Fruit fly (Drosophila melanogaster) whole organism, embryonic: ENCODE data around the gene CG33687.

Source experiments
- Abd-B ChIP-seq: fragments of 200-800 bp; sonication (Bioruptor generic); optimal IDR thresholded peaks from 2 replicates; lab custom pipeline; 2018; ENCODE audit warnings: missing biosample characterization, mild to moderate bottlenecking, missing genetic modification characterization, moderate library complexity
- Atf-2 ChIP-seq: fragments of 200-800 bp; sonication (Bioruptor generic); optimal IDR thresholded peaks from 2 replicates; lab custom pipeline; 2016; ENCODE audit warnings: missing biosample characterization, missing genetic modification characterization
- CG16779 ChIP-seq: fragments of 200-800 bp; sonication (Bioruptor generic); IDR thresholded peaks from 2 replicates; pipeline ENCODE4 v1.3.6; 2022; ENCODE audit warnings: missing biosample characterization, missing genetic modification characterization
- CG4730 ChIP-seq: fragments of 200-800 bp; sonication (Bioruptor generic); IDR thresholded peaks from 2 replicates; pipeline ENCODE4 v1.3.6; 2022; ENCODE audit warnings: missing biosample characterization, missing genetic modification characterization
- Mrtf ChIP-seq: fragments of 200-800 bp; sonication (Bioruptor generic); IDR thresholded peaks from 3 replicates; pipeline ENCODE4 v1.3.6; 2022; ENCODE audit warnings: missing biosample characterization, missing genetic modification characterization
- Nf-YA ChIP-seq: fragments of 200-800 bp; sonication (Bioruptor generic); IDR thresholded peaks from 2 replicates; pipeline ENCODE4 v1.3.6; 2022; ENCODE audit warnings: missing biosample characterization, missing genetic modification characterization
- odd ChIP-seq: fragments of 200-800 bp; sonication (Bioruptor generic); optimal IDR thresholded peaks from 2 replicates; lab custom pipeline; 2017; ENCODE audit warnings: missing biosample characterization, mild to moderate bottlenecking, missing genetic modification characterization
- vfl ChIP-seq: fragments of 200-800 bp; sonication (Bioruptor generic); optimal IDR thresholded peaks from 2 replicates; lab custom pipeline; 2016; ENCODE audit warnings: missing biosample characterization, missing genetic modification characterization

dm6 chr3L:16202550-16202949 lies 4.9 kb downstream of the CG33687 start:
- TF ChIP-seq Nf-YA (GFP tag; lab: Robert Waterston, UW) (no peak), CG16779 (no peak), CG4730 (no peak), Mrtf (GFP tag; lab: Robert Waterston, UW) (no peak), odd (GFP tag; lab: Kevin White, UChicago) (no peak), Atf-2 (GFP tag; lab: Kevin White, UChicago) (peak; percentile 33), Abd-B (peak; percentile 48), vfl (no peak)
